Worm (Caenorhabditis elegans) whole organism, late embryonic: ENCODE results near the gene vhp-1.

ENCODE experiments used
- T23F11.4 ChIP-seq: fragments of 200-800 bp; sonication (Bioruptor generic); optimal IDR thresholded peaks from 2 replicates; lab custom pipeline; 2018; ENCODE audit warnings: mild to moderate bottlenecking, missing genetic modification characterization, missing compliant biosample characterization
- Y22D7AL.16 ChIP-seq: sonication (generic microtip); optimal IDR thresholded peaks from 2 replicates; lab custom pipeline; 2016; ENCODE audit warnings: missing genetic modification characterization, missing compliant biosample characterization
- ceh-19 ChIP-seq: fragments of 200-800 bp; sonication (Bioruptor generic); optimal IDR thresholded peaks from 2 replicates; lab custom pipeline; 2018; ENCODE audit warnings: mild to moderate bottlenecking, missing genetic modification characterization, missing compliant biosample characterization
- ceh-2 ChIP-seq: sonication (generic microtip); optimal IDR thresholded peaks from 2 replicates; lab custom pipeline; 2016; ENCODE audit warnings: missing genotype, missing genetic modification characterization, missing compliant biosample characterization
- ceh-31 ChIP-seq: sonication (generic microtip); optimal IDR thresholded peaks from 2 replicates; lab custom pipeline; 2016; ENCODE audit warnings: missing genetic modification characterization, missing compliant biosample characterization
- ceh-34 ChIP-seq: sonication (generic microtip); optimal IDR thresholded peaks from 2 replicates; lab custom pipeline; 2016; ENCODE audit warnings: mild to moderate bottlenecking, missing genetic modification characterization, missing compliant biosample characterization
- ceh-45 ChIP-seq: fragments of 200-800 bp; sonication (Bioruptor generic); IDR thresholded peaks from 2 replicates; pipeline ENCODE4 v1.3.6; 2022; ENCODE audit warnings: missing genetic modification reagents, missing genetic modification characterization, missing compliant biosample characterization
- ceh-6 ChIP-seq: fragments of 200-800 bp; sonication (Bioruptor generic); optimal IDR thresholded peaks from 2 replicates; lab custom pipeline; 2018; ENCODE audit warnings: mild to moderate bottlenecking, missing genetic modification characterization, missing compliant biosample characterization
- ceh-9 ChIP-seq: sonication (generic microtip); optimal IDR thresholded peaks from 2 replicates; lab custom pipeline; 2016; ENCODE audit warnings: mild to moderate bottlenecking, missing genetic modification characterization, inconsistent platforms, missing compliant biosample characterization
- elt-2 ChIP-seq: sonication (generic microtip); optimal IDR thresholded peaks from 2 replicates; lab custom pipeline; 2016; ENCODE audit warnings: missing genetic modification reagents, missing genetic modification characterization, missing compliant biosample characterization
- elt-4 ChIP-seq: sonication (generic microtip); optimal IDR thresholded peaks from 2 replicates; lab custom pipeline; 2016; ENCODE audit warnings: missing genetic modification characterization, missing compliant biosample characterization
- ets-4 ChIP-seq: sonication (generic microtip); optimal IDR thresholded peaks from 2 replicates; lab custom pipeline; 2016; ENCODE audit warnings: missing genetic modification characterization, missing compliant biosample characterization
- fax-1 ChIP-seq: sonication (generic microtip); optimal IDR thresholded peaks from 2 replicates; lab custom pipeline; 2016; ENCODE audit warnings: missing genotype, missing genetic modification characterization, missing compliant biosample characterization
- gmeb-2 ChIP-seq: sonication (generic microtip); optimal IDR thresholded peaks from 2 replicates; lab custom pipeline; 2016; ENCODE audit warnings: missing genetic modification characterization, inconsistent platforms, missing compliant biosample characterization
- hlh-8 ChIP-seq: sonication (generic microtip); optimal IDR thresholded peaks from 2 replicates; lab custom pipeline; 2016; ENCODE audit warnings: missing genotype, missing genetic modification characterization, missing compliant biosample characterization
- mec-3 ChIP-seq: sonication (generic microtip); optimal IDR thresholded peaks from 2 replicates; lab custom pipeline; 2016; ENCODE audit warnings: borderline replicate concordance, missing genetic modification characterization, missing compliant biosample characterization
- nhr-11 ChIP-seq: fragments of 150-350 bp; optimal IDR thresholded peaks from 2 replicates; lab custom pipeline; 2014; ENCODE audit warnings: missing biosample characterization, missing genetic modification characterization
- npax-4 ChIP-seq: sonication (generic microtip); optimal IDR thresholded peaks from 2 replicates; lab custom pipeline; 2016; ENCODE audit warnings: missing genetic modification characterization, missing compliant biosample characterization
- odd-2 ChIP-seq: sonication (generic microtip); optimal IDR thresholded peaks from 2 replicates; lab custom pipeline; 2017; ENCODE audit warnings: antibody characterized with exemption, mild to moderate bottlenecking, missing genetic modification characterization, missing compliant biosample characterization
- pag-3 ChIP-seq: sonication (generic microtip); optimal IDR thresholded peaks from 2 replicates; lab custom pipeline; 2016; ENCODE audit warnings: missing compliant biosample characterization, missing genetic modification characterization, borderline replicate concordance
- pat-9 ChIP-seq: fragments of 200-800 bp; sonication (Bioruptor generic); optimal IDR thresholded peaks from 2 replicates; lab custom pipeline; 2018; ENCODE audit warnings: mild to moderate bottlenecking, missing genetic modification characterization, moderate library complexity, missing compliant biosample characterization
- pha-2 ChIP-seq: sonication (generic microtip); optimal IDR thresholded peaks from 2 replicates; lab custom pipeline; 2017; ENCODE audit warnings: mild to moderate bottlenecking, missing genetic modification characterization, missing compliant biosample characterization
- pros-1 ChIP-seq: fragments of 150-350 bp; optimal IDR thresholded peaks from 2 replicates; lab custom pipeline; 2014; ENCODE audit warnings: missing biosample characterization, missing genetic modification reagents, missing genetic modification characterization
- ref-2 ChIP-seq: sonication (generic microtip); optimal IDR thresholded peaks from 2 replicates; lab custom pipeline; 2016; ENCODE audit warnings: missing genetic modification characterization, missing compliant biosample characterization
- sox-2 ChIP-seq: fragments of 200-800 bp; sonication (Bioruptor generic); IDR thresholded peaks from 2 replicates; pipeline ENCODE4 v1.3.6; 2022; ENCODE audit warnings: missing genetic modification reagents, missing genetic modification characterization, missing compliant biosample characterization
- sox-4 ChIP-seq: sonication (generic microtip); optimal IDR thresholded peaks from 2 replicates; lab custom pipeline; 2017; ENCODE audit warnings: mild to moderate bottlenecking, missing genetic modification characterization, inconsistent platforms, missing compliant biosample characterization
- unc-3 ChIP-seq, 2 experiments: fragments of 200-800 bp in 1 of 2; sonication (Bioruptor generic) in 1 of 2; sonication (generic microtip) in 1 of 2; conservative IDR thresholded peaks in 1 of 2; optimal IDR thresholded peaks in 1 of 2; 2 replicates each; pipeline versions ENCODE4 v1.3.6 to Lab custom; 2016 to 2022; ENCODE audit warnings: missing compliant biosample characterization in 2 of 2, missing genetic modification characterization in 2 of 2, missing genetic modification reagents in 1 of 2
- unc-42 ChIP-seq: sonication (generic microtip); optimal IDR thresholded peaks from 2 replicates; lab custom pipeline; 2016; ENCODE audit warnings: missing genotype, missing genetic modification characterization, missing compliant biosample characterization
- unc-86 ChIP-seq: sonication (generic microtip); optimal IDR thresholded peaks from 2 replicates; lab custom pipeline; 2016; ENCODE audit warnings: missing genetic modification characterization, missing compliant biosample characterization
- zip-5 ChIP-seq: sonication (generic microtip); optimal IDR thresholded peaks from 2 replicates; lab custom pipeline; 2016; ENCODE audit warnings: missing genetic modification characterization, missing compliant biosample characterization
- ztf-16 ChIP-seq: sonication (generic microtip); optimal IDR thresholded peaks from 2 replicates; lab custom pipeline; 2017; ENCODE audit warnings: missing genetic modification characterization, missing compliant biosample characterization

vhp-1 gene

ce11 chrII:5340672-5341568 is 17.8 kb downstream of the vhp-1 start:
- TF ChIP-seq elt-4 (tag; lab: Kevin White, UChicago) (no peak), gmeb-2 (peak; percentile 19), ceh-19 (no peak), ceh-2 (tag; lab: Kevin White, UChicago) (no peak), ets-4 (tag; lab: Kevin White, UChicago) (no peak)

DNA sequence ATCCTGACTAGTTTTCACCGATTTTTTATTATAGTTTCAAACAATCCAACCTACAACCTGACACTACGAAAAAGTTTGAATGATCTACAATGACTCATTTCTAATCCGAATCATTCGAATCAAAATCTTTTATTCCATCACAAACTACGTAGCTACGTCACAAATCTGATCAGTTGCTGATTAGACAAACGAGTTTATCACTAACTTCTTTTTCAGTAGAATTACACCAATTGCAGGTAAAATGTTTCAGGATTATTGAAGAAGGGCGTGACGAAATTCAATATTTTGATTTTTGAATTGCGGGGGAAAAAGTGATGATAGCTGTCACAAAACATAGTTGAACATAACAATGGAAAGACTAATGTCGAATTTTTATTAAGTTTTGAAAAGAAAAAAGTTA is 18.5 kb downstream of the vhp-1 start:
- TF ChIP-seq ceh-6 (no peak), npax-4 (no peak), ztf-16 (tag; lab: Kevin White, UChicago) (no peak), pha-2 (no peak), hlh-8 (tag; lab: Kevin White, UChicago) (no peak), elt-4 (tag; lab: Kevin White, UChicago) (no peak), unc-86 (no peak)
- TF ChIP-seq, all 69 proteins: peak for 0

DNA sequence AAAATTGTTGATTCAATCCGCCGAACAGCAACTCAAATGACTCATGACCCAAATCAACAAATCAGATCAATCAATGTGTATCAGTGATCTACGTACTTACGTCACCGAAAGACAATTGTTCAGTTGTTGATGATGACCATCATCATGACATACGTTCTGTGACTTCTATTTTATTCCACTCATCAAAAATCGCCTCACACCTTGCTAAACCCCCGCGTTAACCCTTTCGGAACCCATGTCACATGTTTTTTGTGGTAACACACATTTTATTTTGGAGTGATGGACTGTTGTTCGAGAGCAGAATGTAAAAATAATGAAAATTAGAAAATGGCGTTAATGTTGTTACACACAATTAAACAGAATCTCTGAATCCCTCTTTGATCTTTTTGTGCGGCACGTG is 19.3 kb downstream of the vhp-1 start:
- TF ChIP-seq odd-2 (no peak), ceh-9 (tag; lab: Kevin White, UChicago) (no peak), ref-2 (no peak), npax-4 (no peak), pha-2 (no peak), pat-9 (tag; lab: Kevin White, UChicago) (no peak), ceh-34 (tag; lab: Kevin White, UChicago) (no peak), fax-1 (tag; lab: Kevin White, UChicago) (no peak), pros-1 (tag; lab: Kevin White, UChicago) (no peak), unc-86 (no peak), sox-4 (tag; lab: Kevin White, UChicago) (no peak), nhr-11 (tag; lab: Kevin White, UChicago) (no peak)

DNA sequence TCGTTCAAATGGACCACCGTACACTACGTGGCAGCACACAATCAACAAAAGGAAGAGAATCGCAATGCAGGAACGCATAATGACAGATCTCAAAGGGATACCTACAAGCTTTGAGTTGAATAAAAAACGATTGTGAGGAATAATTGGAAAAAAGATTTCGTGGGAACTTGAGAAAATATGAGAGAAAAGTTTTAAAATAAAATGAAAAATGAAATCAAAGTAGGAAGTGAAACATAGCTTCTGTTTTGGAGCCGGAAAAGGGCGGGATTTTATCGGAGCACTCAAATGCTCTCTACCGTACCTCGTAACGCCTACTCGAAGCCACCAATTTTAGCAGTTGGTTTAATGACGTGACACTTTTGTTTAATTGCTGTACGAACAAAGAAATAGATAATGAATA is 21.7 kb downstream of the vhp-1 start, which contains the start of gene F09E5.14:
Gene F09E5.14 (minus strand): TSS at position 101 of the 400 bp plus-strand sequence.
- no peak for TF ChIP-seq unc-3 (GFP tag; conservative IDR thresholded peaks at IDR 0.05; lab: Robert Waterston, UW)
- TF ChIP-seq unc-3 (tag; optimal IDR thresholded peaks at IDR 0.05; lab: Kevin White, UChicago) = no peak
- TF ChIP-seq mec-3 (tag; lab: Kevin White, UChicago) = no peak
- TF ChIP-seq zip-5 = no peak
- no peak for TF ChIP-seq ceh-45 (GFP tag; lab: Robert Waterston, UW)
- no peak for TF ChIP-seq pha-2
- TF ChIP-seq ceh-31 (tag; lab: Kevin White, UChicago) = no peak
- TF ChIP-seq pag-3 (tag; lab: Kevin White, UChicago) = no peak
- no peak for TF ChIP-seq T23F11.4 (GFP tag; lab: Kevin White, UChicago)
- no peak for TF ChIP-seq Y22D7AL.16 (tag; lab: Kevin White, UChicago)

ce11 chrII:5346350-5346749 is 23.3 kb downstream of the vhp-1 start:
- TF ChIP-seq unc-42 (peak; percentile 55), ceh-2 (tag; lab: Kevin White, UChicago) (peak; percentile 22), unc-86 (peak; percentile 6), elt-2 (peak; percentile 23), ceh-45 (GFP tag; lab: Robert Waterston, UW) (peak; percentile 66), sox-2 (GFP tag; lab: Robert Waterston, UW) (peak; percentile 42; the same call in 1 of the 2 replicates), ceh-31 (tag; lab: Kevin White, UChicago) (peak; percentile 56)
